Worm (Caenorhabditis elegans) whole organism, L1 larva: ENCODE measurements around the gene H04M03.12.

Source experiments
- C16A3.4 ChIP-seq: fragments of 150-350 bp; optimal IDR thresholded peaks from 2 replicates; lab custom pipeline; 2014; ENCODE audit warnings: missing biosample characterization, missing genetic modification characterization
- F16B12.6 ChIP-seq: fragments of 150-350 bp; optimal IDR thresholded peaks from 2 replicates; lab custom pipeline; 2014; ENCODE audit warnings: missing biosample characterization, missing genetic modification characterization
- Y116A8C.19 ChIP-seq: sonication (generic microtip); optimal IDR thresholded peaks from 2 replicates; lab custom pipeline; 2016; ENCODE audit warnings: missing compliant biosample characterization, missing genetic modification characterization, borderline replicate concordance
- aha-1 ChIP-seq: fragments of 150-350 bp; optimal IDR thresholded peaks from 2 replicates; lab custom pipeline; 2014; ENCODE audit warnings: missing biosample characterization, missing genetic modification characterization
- aly-2 ChIP-seq: fragments of 150-350 bp; optimal IDR thresholded peaks from 2 replicates; lab custom pipeline; 2014; ENCODE audit warnings: missing biosample characterization, missing genetic modification characterization
- blmp-1 ChIP-seq: fragments of 150-350 bp; optimal IDR thresholded peaks from 2 replicates; lab custom pipeline; 2014; ENCODE audit warnings: missing biosample characterization, missing genetic modification characterization
- ceh-63 ChIP-seq: fragments of 200-800 bp; sonication (Bioruptor generic); optimal IDR thresholded peaks from 2 replicates; lab custom pipeline; 2018; ENCODE audit warnings: mild to moderate bottlenecking, missing genetic modification characterization, missing compliant biosample characterization
- ceh-88 ChIP-seq: fragments of 200-800 bp; sonication (Bioruptor generic); IDR thresholded peaks from 2 replicates; pipeline ENCODE4 v1.3.6; 2022; ENCODE audit warnings: missing genetic modification characterization, missing compliant biosample characterization
- ceh-90 ChIP-seq: sonication (generic microtip); optimal IDR thresholded peaks from 2 replicates; lab custom pipeline; 2016; ENCODE audit warnings: missing genetic modification characterization, missing compliant biosample characterization
- efl-1 ChIP-seq, 4 experiments: fragments of 150-350 bp; optimal IDR thresholded peaks in 3 of 4; peaks in 1 of 4; 1 replicate in 1 of 4; 2 replicates in 3 of 4; lab custom pipeline; 2014; ENCODE audit warnings: missing biosample characterization in 2 of 4, missing genetic modification characterization in 2 of 4, missing genetic modification reagents in 2 of 4
- efl-3 ChIP-seq: fragments of 200-800 bp; sonication (Bioruptor generic); optimal IDR thresholded peaks from 2 replicates; lab custom pipeline; 2018; ENCODE audit warnings: mild to moderate bottlenecking, missing genetic modification characterization, missing compliant biosample characterization
- egl-13 ChIP-seq: sonication (generic microtip); optimal IDR thresholded peaks from 2 replicates; lab custom pipeline; 2016; ENCODE audit warnings: missing genotype, missing genetic modification reagents, missing genetic modification characterization, missing compliant biosample characterization
- egl-27 ChIP-seq, 2 experiments: fragments of 150-350 bp in 1 of 2; sonication (generic microtip); optimal IDR thresholded peaks; 3 replicates each; lab custom pipeline; 2017 to 2018; ENCODE audit warnings: missing biosample characterization in 2 of 2, missing genetic modification characterization in 2 of 2, missing genetic modification reagents in 2 of 2
- ets-5 ChIP-seq: fragments of 200-800 bp; sonication (Bioruptor generic); IDR thresholded peaks from 2 replicates; pipeline ENCODE4 v1.3.6; 2022; ENCODE audit warnings: missing genetic modification characterization, missing compliant biosample characterization
- fkh-8 ChIP-seq: sonication (generic microtip); optimal IDR thresholded peaks from 2 replicates; lab custom pipeline; 2016; ENCODE audit warnings: mild to moderate bottlenecking, missing genetic modification characterization, missing compliant biosample characterization
- lin-13 ChIP-seq: fragments of 150-350 bp; optimal IDR thresholded peaks from 2 replicates; lab custom pipeline; 2014; ENCODE audit warnings: missing biosample characterization, missing genetic modification reagents, missing genetic modification characterization
- lin-14 ChIP-seq: fragments of 200-800 bp; sonication (Bioruptor generic); optimal IDR thresholded peaks from 2 replicates; lab custom pipeline; 2018; ENCODE audit warnings: mild to moderate bottlenecking, missing genetic modification characterization, moderate library complexity, missing compliant biosample characterization
- lin-15B ChIP-seq: fragments of 150-350 bp; sonication (generic microtip); optimal IDR thresholded peaks from 3 replicates; lab custom pipeline; 2014; ENCODE audit warnings: missing biosample characterization, missing genetic modification characterization
- lin-39 ChIP-seq: fragments of 150-350 bp; optimal IDR thresholded peaks from 2 replicates; lab custom pipeline; 2014; ENCODE audit warnings: missing biosample characterization, missing genetic modification reagents, missing genetic modification characterization
- lsy-2 ChIP-seq, 2 experiments: fragments of 150-350 bp; optimal IDR thresholded peaks; 2 replicates each; lab custom pipeline; 2014; ENCODE audit warnings: missing biosample characterization in 2 of 2, missing genetic modification characterization in 2 of 2
- mdl-1 ChIP-seq, 2 experiments: fragments of 150-350 bp; optimal IDR thresholded peaks; 2 replicates each; lab custom pipeline; 2014 to 2017; ENCODE audit warnings: missing biosample characterization in 2 of 2, missing genetic modification characterization in 2 of 2, inconsistent platforms in 1 of 2
- mep-1 ChIP-seq: fragments of 150-350 bp; optimal IDR thresholded peaks from 2 replicates; lab custom pipeline; 2014; ENCODE audit warnings: missing biosample characterization, missing genetic modification characterization
- nhr-20 ChIP-seq: sonication (generic microtip); optimal IDR thresholded peaks from 2 replicates; lab custom pipeline; 2016; ENCODE audit warnings: mild to moderate bottlenecking, missing genetic modification characterization, missing compliant biosample characterization
- nhr-71 ChIP-seq: sonication (generic microtip); optimal IDR thresholded peaks from 2 replicates; lab custom pipeline; 2016; ENCODE audit warnings: mild to moderate bottlenecking, missing genetic modification characterization, moderate library complexity, missing compliant biosample characterization
- nhr-76 ChIP-seq: sonication (generic microtip); optimal IDR thresholded peaks from 2 replicates; lab custom pipeline; 2017; ENCODE audit warnings: missing biosample characterization, missing genetic modification characterization
- nhr-84 ChIP-seq: sonication (generic microtip); optimal IDR thresholded peaks from 2 replicates; lab custom pipeline; 2017; ENCODE audit warnings: missing biosample characterization, missing genetic modification characterization
- nhr-85 ChIP-seq: sonication (generic microtip); peaks from one replicate; lab custom pipeline; 2016; ENCODE audit warnings: missing genetic modification characterization, inconsistent platforms, missing compliant biosample characterization
- pag-3 ChIP-seq: sonication (generic microtip); optimal IDR thresholded peaks from 2 replicates; lab custom pipeline; 2017; ENCODE audit warnings: missing genetic modification characterization, mild to moderate bottlenecking, missing compliant biosample characterization, antibody characterized with exemption, borderline replicate concordance; ENCODE audit not compliant: insufficient read depth
- pax-3 ChIP-seq: fragments of 200-800 bp; sonication (Bioruptor generic); optimal IDR thresholded peaks from 2 replicates; lab custom pipeline; 2018; ENCODE audit warnings: mild to moderate bottlenecking, missing genetic modification characterization, moderate library complexity, missing compliant biosample characterization
- pqm-1 ChIP-seq: sonication (generic microtip); optimal IDR thresholded peaks from 3 replicates; lab custom pipeline; 2017; ENCODE audit warnings: missing biosample characterization, missing genetic modification characterization
- rnt-1 ChIP-seq: sonication (generic microtip); optimal IDR thresholded peaks from 2 replicates; lab custom pipeline; 2016; ENCODE audit warnings: mild to moderate bottlenecking, missing genetic modification characterization, moderate library complexity, missing compliant biosample characterization
- snpc-4 ChIP-seq: fragments of 150-350 bp; optimal IDR thresholded peaks from 2 replicates; lab custom pipeline; 2014; ENCODE audit warnings: missing biosample characterization, missing genetic modification characterization
- snu-23 ChIP-seq: sonication (generic microtip); optimal IDR thresholded peaks from 2 replicates; lab custom pipeline; 2016; ENCODE audit warnings: missing genetic modification characterization, missing compliant biosample characterization
- swsn-7 ChIP-seq: sonication (generic microtip); optimal IDR thresholded peaks from 2 replicates; lab custom pipeline; 2016; ENCODE audit warnings: missing genetic modification characterization, missing compliant biosample characterization
- unc-30 ChIP-seq: sonication (generic microtip); optimal IDR thresholded peaks from 2 replicates; lab custom pipeline; 2017; ENCODE audit warnings: missing biosample characterization, missing genetic modification characterization
- vab-15 ChIP-seq: sonication (generic microtip); optimal IDR thresholded peaks from 2 replicates; lab custom pipeline; 2017; ENCODE audit warnings: missing genotype, mild to moderate bottlenecking, missing genetic modification characterization, missing compliant biosample characterization
- ztf-11 ChIP-seq, 2 experiments: sonication (generic microtip); optimal IDR thresholded peaks; 2 replicates each; lab custom pipeline; 2016 to 2017; ENCODE audit warnings: missing genetic modification characterization in 2 of 2, missing biosample characterization in 1 of 2, missing compliant biosample characterization in 1 of 2

The H04M03.12 gene

DNA sequence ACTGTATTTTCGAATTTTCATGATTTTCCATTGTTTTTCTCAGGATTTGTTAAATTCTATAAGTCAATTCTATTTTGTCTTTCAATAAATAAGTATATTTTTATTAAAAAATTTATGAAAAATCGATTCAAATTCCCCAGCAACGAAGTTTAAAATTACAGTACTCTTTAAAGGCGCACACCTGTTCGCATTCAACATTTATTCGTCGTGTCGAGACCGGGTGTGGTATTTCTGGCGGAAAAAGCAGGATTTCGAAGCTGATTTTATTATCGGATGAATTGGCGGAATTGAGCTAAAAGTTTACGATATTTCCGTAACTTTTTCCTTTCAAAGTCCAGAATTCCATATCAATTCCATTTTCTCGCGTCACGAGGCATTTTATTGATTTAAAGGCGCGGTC, 42.3 kb upstream of the H04M03.12 start:
- TF ChIP-seq efl-3 (GFP tag; lab: Kevin White, UChicago): no peak
- TF ChIP-seq Y116A8C.19 (tag; lab: Kevin White, UChicago): no peak
- no peak for TF ChIP-seq vab-15 (tag; lab: Kevin White, UChicago)
- no peak for TF ChIP-seq C16A3.4
- no peak for TF ChIP-seq pax-3
- no peak for TF ChIP-seq mep-1 (tag; lab: Kevin White, UChicago)
- TF ChIP-seq lin-13 (GFP tag; lab: Kevin White, UChicago): no peak
- no peak for TF ChIP-seq snu-23 (GFP tag; lab: Kevin White, UChicago)
- no peak for TF ChIP-seq aly-2
- no peak for TF ChIP-seq mdl-1 (tag; optimal IDR thresholded peaks at IDR 0.05; lab: Kevin White, UChicago)
- no peak for TF ChIP-seq lin-39 (tag; lab: Kevin White, UChicago)
- TF ChIP-seq unc-30 (tag; lab: Kevin White, UChicago): no peak
- TF ChIP-seq egl-27 (tag; optimal IDR thresholded peaks at IDR 0.05; lab: Kevin White, UChicago): no peak
- no peak for TF ChIP-seq ceh-88 (GFP tag; lab: Robert Waterston, UW)
- no peak for TF ChIP-seq blmp-1 (tag; lab: Kevin White, UChicago)
- no peak for TF ChIP-seq nhr-84 (tag; lab: Kevin White, UChicago)
- TF ChIP-seq egl-13: no peak
- TF ChIP-seq, all 84 proteins: peak for 0

DNA sequence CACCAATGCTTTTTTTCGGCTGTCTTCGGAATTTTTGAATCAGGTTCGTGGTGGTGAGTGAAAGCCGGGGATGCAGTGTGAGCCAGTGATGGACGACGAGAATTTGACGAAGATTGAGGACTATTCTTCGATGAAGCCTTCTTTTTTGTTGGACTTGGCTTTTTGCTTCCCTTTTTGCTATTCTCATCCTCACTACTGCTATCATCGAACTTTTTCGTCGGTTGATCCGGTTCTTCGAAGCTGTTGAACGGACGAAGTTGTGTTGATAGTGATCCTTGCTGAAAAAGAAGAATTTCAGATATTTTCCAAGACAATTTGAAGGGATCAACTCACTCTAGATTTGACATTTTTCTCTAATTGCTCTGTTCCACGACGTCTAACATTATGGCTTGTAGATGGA, 41.0 kb upstream of the H04M03.12 start:
- TF ChIP-seq blmp-1 (tag; lab: Kevin White, UChicago): no peak
- TF ChIP-seq egl-27 (tag; optimal IDR thresholded peaks at IDR 0.05; lab: Kevin White, UChicago): no peak
- no peak for TF ChIP-seq pax-3
- no peak for TF ChIP-seq nhr-76 (tag; lab: Kevin White, UChicago)
- TF ChIP-seq lsy-2 (tag; optimal IDR thresholded peaks at IDR 0.05; lab: Kevin White, UChicago): no peak
- no peak for TF ChIP-seq snu-23 (GFP tag; lab: Kevin White, UChicago)
- no peak for TF ChIP-seq ets-5
- no peak for TF ChIP-seq ceh-90
- TF ChIP-seq ceh-63 (GFP tag; lab: Kevin White, UChicago): no peak
- no peak for TF ChIP-seq lin-15B (tag; lab: Kevin White, UChicago)

DNA sequence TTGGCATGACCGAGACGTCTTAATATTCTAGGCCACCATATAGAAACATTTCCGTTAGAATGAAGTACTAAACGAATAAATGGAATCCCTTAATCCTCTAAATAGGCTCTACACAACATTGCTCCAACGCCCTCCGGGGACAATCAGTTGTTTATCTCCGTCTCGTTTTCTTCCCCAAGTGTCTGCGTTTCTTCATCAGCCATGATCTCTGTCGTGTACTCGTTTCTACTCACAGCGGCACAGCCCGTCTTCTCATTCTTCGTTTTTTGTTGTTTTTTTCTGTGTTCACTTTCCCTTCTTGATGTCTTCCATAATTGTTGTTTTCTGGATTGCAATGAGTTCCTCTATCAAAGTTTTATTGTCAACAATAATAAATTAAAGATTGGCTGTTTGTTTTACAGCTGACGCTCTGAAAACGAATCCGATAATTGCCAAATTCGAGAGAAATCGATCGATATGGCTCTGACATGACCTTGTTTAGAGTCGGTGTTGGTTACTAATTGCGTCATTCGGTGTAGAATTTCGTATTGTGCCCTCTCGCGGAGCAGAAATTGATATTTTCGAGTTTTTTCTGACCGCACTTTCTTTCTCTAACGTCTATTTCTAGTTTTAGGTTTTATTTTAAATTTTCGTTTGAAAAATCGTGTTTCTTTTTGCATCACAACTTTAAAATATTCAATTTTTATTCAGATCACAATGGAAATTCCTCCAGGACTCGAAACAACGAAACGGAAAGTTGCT, 38.3 kb upstream of the H04M03.12 start, which contains the start of gene pfkb-1.2:
pfkb-1.2 (plus strand) TSS at position 691 of the 741 bp plus-strand sequence.
- no peak for TF ChIP-seq F16B12.6 (tag; lab: Kevin White, UChicago)
- no peak for TF ChIP-seq snpc-4
- peak; percentile 17 for TF ChIP-seq rnt-1
- no peak for TF ChIP-seq egl-13
- TF ChIP-seq blmp-1 (tag; lab: Kevin White, UChicago): peak; percentile 52
- TF ChIP-seq ceh-90: no peak
- no peak for TF ChIP-seq lin-13 (GFP tag; lab: Kevin White, UChicago)
- peak; percentile 2 for TF ChIP-seq snu-23 (GFP tag; lab: Kevin White, UChicago)
- no peak for TF ChIP-seq lin-15B (tag; lab: Kevin White, UChicago)
- no peak for TF ChIP-seq pqm-1 (tag; lab: Kevin White, UChicago)
- no peak for TF ChIP-seq aly-2
- no peak for TF ChIP-seq vab-15 (tag; lab: Kevin White, UChicago)
- TF ChIP-seq ztf-11 (tag; optimal IDR thresholded peaks at IDR 0.05; lab: Kevin White, UChicago): no peak
- TF ChIP-seq swsn-7: no peak
- TF ChIP-seq efl-1 (optimal IDR thresholded peaks at IDR 0.05; lab: Kevin White, UChicago): no peak
- peak in 1 of 2 experiments; percentile 19 for TF ChIP-seq efl-1 (GFP tag; optimal IDR thresholded peaks at IDR 0.05 in 1 of 2; lab: Kevin White, UChicago)
- TF ChIP-seq nhr-85 (tag; lab: Kevin White, UChicago): peak; percentile 38
- TF ChIP-seq unc-30 (tag; lab: Kevin White, UChicago): no peak
- TF ChIP-seq lin-14 (GFP tag; lab: Kevin White, UChicago): peak; percentile 46
- TF ChIP-seq fkh-8: no peak
- TF ChIP-seq, all 84 proteins: peak for 6

DNA sequence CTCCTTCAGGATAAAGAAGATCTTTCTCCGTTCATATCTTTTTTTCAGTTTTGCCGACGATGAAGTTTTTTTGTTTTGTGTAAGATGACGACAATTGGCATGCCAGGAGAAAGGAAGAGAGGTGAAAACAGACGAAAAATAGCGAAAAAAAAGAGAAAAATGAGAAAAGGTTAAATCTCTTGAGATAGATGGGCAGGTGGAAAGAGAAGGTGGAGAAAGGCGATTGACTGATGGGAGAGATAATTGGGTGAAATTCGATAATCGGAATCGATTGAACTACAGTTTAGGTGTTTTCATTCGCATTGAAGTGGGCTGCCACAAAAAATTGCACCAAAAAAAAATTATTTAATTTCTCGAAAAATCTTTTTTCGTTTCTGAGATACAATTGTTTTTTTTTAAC, 37.5 kb upstream of the H04M03.12 start:
- TF ChIP-seq snu-23 (GFP tag; lab: Kevin White, UChicago): peak; percentile 42
- TF ChIP-seq nhr-71: peak; percentile 16
- peak; percentile 29 for TF ChIP-seq rnt-1
- TF ChIP-seq lin-14 (GFP tag; lab: Kevin White, UChicago): peak; percentile 76
- peak; percentile 98 for TF ChIP-seq blmp-1 (tag; lab: Kevin White, UChicago)
- no peak for TF ChIP-seq nhr-76 (tag; lab: Kevin White, UChicago)
- peak; percentile 12 for TF ChIP-seq mep-1 (tag; lab: Kevin White, UChicago)
- TF ChIP-seq nhr-20 (tag; lab: Kevin White, UChicago): peak; percentile 58
- no peak for TF ChIP-seq efl-1 (optimal IDR thresholded peaks at IDR 0.05; lab: Kevin White, UChicago)
- peak in 1 of 2 experiments; percentile 90 for TF ChIP-seq efl-1 (GFP tag; optimal IDR thresholded peaks at IDR 0.05 in 1 of 2; lab: Kevin White, UChicago)
- TF ChIP-seq pag-3: peak; percentile 98
- peak in 1 of 2 experiments; percentile 34 for TF ChIP-seq lsy-2 (tag; optimal IDR thresholded peaks at IDR 0.05; lab: Kevin White, UChicago)
- TF ChIP-seq aha-1 (tag; lab: Kevin White, UChicago): no peak
- no peak for TF ChIP-seq C16A3.4
